Worm (Caenorhabditis elegans) whole organism, young adult: ENCODE data around the gene dve-1.

Source experiments
- B0035.1 ChIP-seq: sonication (generic microtip); optimal IDR thresholded peaks from 2 replicates; lab custom pipeline; 2016; ENCODE audit warnings: missing genetic modification characterization, mild to moderate bottlenecking, missing compliant biosample characterization, missing genotype, missing genetic modification reagents
- T07F8.4 ChIP-seq: sonication (generic microtip); optimal IDR thresholded peaks from 2 replicates; lab custom pipeline; 2016; ENCODE audit warnings: mild to moderate bottlenecking, missing genetic modification characterization, moderate library complexity, missing compliant biosample characterization
- Y79H2A.3 ChIP-seq: fragments of 200-800 bp; sonication (Bioruptor generic); conservative IDR thresholded peaks from 2 replicates; pipeline ENCODE4 v1.3.6; 2022; ENCODE audit warnings: missing genetic modification reagents, missing genetic modification characterization, missing compliant biosample characterization
- aptf-3 ChIP-seq: fragments of 200-800 bp; sonication (Bioruptor generic); IDR thresholded peaks from 2 replicates; pipeline ENCODE4 v1.3.6; 2022; ENCODE audit warnings: missing genetic modification characterization, missing compliant biosample characterization
- attf-5 ChIP-seq: fragments of 200-800 bp; sonication (Bioruptor generic); optimal IDR thresholded peaks from 2 replicates; lab custom pipeline; 2018; ENCODE audit warnings: mild to moderate bottlenecking, missing genetic modification characterization, missing compliant biosample characterization
- dox-1 ChIP-seq: fragments of 200-800 bp; sonication (Bioruptor generic); IDR thresholded peaks from 2 replicates; pipeline ENCODE4 v1.3.6; 2022; ENCODE audit warnings: missing genetic modification reagents, missing genetic modification characterization, missing compliant biosample characterization
- hmg-1.2 ChIP-seq: fragments of 200-800 bp; sonication (Bioruptor generic); IDR thresholded peaks from 2 replicates; pipeline ENCODE4 v1.3.6; 2022; ENCODE audit warnings: missing genetic modification reagents, missing genetic modification characterization, missing compliant biosample characterization
- hmg-20 ChIP-seq: fragments of 200-800 bp; sonication (Bioruptor generic); IDR thresholded peaks from 2 replicates; pipeline ENCODE4 v1.3.6; 2022; ENCODE audit warnings: missing genetic modification reagents, missing genetic modification characterization, missing compliant biosample characterization
- let-607 ChIP-seq, 2 experiments: fragments of 200-800 bp in 1 of 2; sonication (Bioruptor generic) in 1 of 2; sonication (generic microtip) in 1 of 2; optimal IDR thresholded peaks; 2 replicates each; lab custom pipeline; 2016 to 2018; ENCODE audit warnings: mild to moderate bottlenecking in 2 of 2, missing compliant biosample characterization in 2 of 2, missing genetic modification characterization in 2 of 2, moderate library complexity in 2 of 2, missing genotype in 1 of 2
- lin-40 ChIP-seq: sonication (generic microtip); optimal IDR thresholded peaks from 2 replicates; lab custom pipeline; 2016; ENCODE audit warnings: missing genetic modification characterization, mild to moderate bottlenecking, missing compliant biosample characterization, missing genotype, missing genetic modification reagents
- mcd-1 ChIP-seq: fragments of 200-800 bp; sonication (Bioruptor generic); IDR thresholded peaks from 2 replicates; pipeline ENCODE4 v1.3.6; 2022; ENCODE audit warnings: missing genetic modification reagents, missing genetic modification characterization, missing compliant biosample characterization
- mes-4 ChIP-seq: sonication (generic microtip); optimal IDR thresholded peaks from 2 replicates; lab custom pipeline; 2016; ENCODE audit warnings: missing genotype, missing genetic modification characterization, missing compliant biosample characterization
- nhr-80 ChIP-seq: sonication (generic microtip); optimal IDR thresholded peaks from 2 replicates; lab custom pipeline; 2016; ENCODE audit warnings: missing genetic modification characterization, missing compliant biosample characterization
- snpc-1.1 ChIP-seq: sonication (generic microtip); optimal IDR thresholded peaks from 2 replicates; lab custom pipeline; 2017; ENCODE audit warnings: missing genetic modification characterization, mild to moderate bottlenecking, missing compliant biosample characterization, antibody characterized with exemption, moderate library complexity, missing genotype, missing genetic modification reagents; ENCODE audit not compliant: insufficient read depth
- xnd-1 ChIP-seq: sonication (generic microtip); optimal IDR thresholded peaks from 2 replicates; lab custom pipeline; 2016; ENCODE audit warnings: missing genotype, missing genetic modification reagents, missing genetic modification characterization, missing compliant biosample characterization

dve-1 gene

DNA sequence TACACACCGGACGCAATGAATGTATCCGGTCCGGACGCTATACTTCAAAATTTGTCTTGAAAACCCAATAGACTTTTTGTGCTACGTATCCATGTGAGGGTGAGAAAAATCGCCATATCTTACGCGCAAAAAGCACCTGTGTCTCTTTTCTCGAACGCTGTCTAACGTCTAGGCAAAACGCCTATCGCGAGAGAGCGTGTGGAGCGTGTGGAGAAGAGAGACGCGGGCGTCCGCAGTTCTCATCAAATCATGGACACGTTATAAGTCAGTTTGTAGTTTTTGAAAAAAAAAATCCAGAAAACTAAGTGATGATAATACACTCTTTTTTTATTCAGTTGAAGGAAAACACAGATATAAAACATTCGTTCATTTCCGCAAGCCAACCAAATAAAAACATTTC lies 52.6 kb downstream of the dve-1 start:
- TF ChIP-seq let-607 (tag; optimal IDR thresholded peaks at IDR 0.05; lab: Kevin White, UChicago) (peak; percentile 57 to 62), nhr-80 (tag; lab: Kevin White, UChicago) (peak; percentile 16), B0035.1 (tag; lab: Kevin White, UChicago) (no peak), dox-1 (0 out of 2 replicates have a peak, but pooled peaks have one; percentile 22), attf-5 (GFP tag; lab: Kevin White, UChicago) (peak; percentile 45), T07F8.4 (no peak), mcd-1 (GFP tag; lab: Robert Waterston, UW) (0 out of 2 replicates have a peak, but pooled peaks have one; percentile 7), Y79H2A.3 (no peak), aptf-3 (GFP tag; lab: Robert Waterston, UW) (no peak), hmg-1.2 (GFP tag; lab: Robert Waterston, UW) (peak; percentile 53; the same call in 1 of the 2 replicates), lin-40 (tag; lab: Kevin White, UChicago) (peak; percentile 26)

DNA sequence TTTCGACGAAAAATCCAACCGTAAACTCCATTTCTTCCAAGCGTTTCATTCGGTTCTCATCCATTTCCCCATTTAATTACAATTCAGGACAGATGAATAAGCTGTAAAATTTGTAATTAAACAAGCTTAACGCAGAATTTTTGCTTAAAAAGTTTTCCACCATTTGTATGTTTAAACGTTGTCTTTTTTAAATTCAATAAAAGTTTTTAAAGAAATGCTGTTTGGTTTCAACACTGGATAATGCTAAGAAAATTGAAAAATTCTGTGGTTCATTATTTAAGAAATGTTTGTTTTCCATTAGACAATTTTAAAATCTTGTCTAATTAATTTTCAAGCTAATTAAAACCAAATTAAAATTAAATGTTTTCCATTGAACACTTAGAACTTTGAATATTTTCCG lies 53.1 kb downstream of the dve-1 start, which contains the start of gene R04A9.3:
Gene R04A9.3, minus strand, starts transcription at position 101 of the 400 bp plus-strand sequence.
- TF ChIP-seq mes-4 (tag; lab: Kevin White, UChicago), result no peak
- no peak for TF ChIP-seq hmg-20 (GFP tag; lab: Robert Waterston, UW)
- TF ChIP-seq snpc-1.1 (tag; lab: Kevin White, UChicago), result no peak
- TF ChIP-seq xnd-1 (tag; lab: Kevin White, UChicago), result no peak
- TF ChIP-seq mcd-1 (GFP tag; lab: Robert Waterston, UW), result no peak
